Fruit fly (Drosophila melanogaster): Measurements from ENCODE around the gene Iml1.

DNA sequence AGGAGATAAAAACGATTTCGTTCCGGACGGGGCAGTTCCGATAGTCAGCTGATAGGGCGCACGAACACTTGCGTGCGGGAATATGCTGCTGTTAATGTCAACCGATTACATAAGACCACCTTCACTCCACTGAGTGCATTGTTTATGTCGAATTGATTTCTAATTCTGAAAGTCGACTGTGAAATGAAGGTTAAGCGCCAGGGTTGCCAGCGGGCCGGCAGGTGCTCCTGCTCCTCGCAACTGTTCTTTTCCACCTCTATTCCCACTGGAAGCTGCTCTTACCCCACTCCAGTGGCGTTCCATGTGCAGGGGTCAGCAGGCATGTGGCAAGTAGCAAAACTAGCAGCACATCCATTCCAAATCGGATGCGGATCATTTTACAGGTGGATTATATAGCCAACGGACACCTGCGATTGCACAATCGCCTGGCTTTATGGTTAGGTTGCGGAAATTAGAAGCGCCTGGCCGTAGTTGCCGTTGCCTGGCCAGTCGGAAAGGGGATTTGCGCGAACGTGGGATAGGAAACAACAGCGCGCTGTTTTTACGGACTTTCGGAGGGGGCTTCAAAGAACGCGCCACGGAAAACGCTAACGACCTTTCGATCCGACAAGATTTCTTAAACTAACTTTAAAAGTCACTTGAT is 17.1 kb downstream of the Iml1 start, which contains the start of gene cue:
- no peak for TF ChIP-seq CG8478 (optimal IDR thresholded peaks at IDR 0.05)
- TF ChIP-seq CTCF (optimal IDR thresholded peaks at IDR 0.05) = no peak

All from S2 (cell line).